Worm (Caenorhabditis elegans) whole organism, midembryonic: ENCODE results near the gene C46A5.6.

ENCODE experiments used
- T22C8.4 ChIP-seq: fragments of 200-800 bp; sonication (Bioruptor generic); IDR thresholded peaks from 2 replicates; pipeline ENCODE4 v1.3.6; 2022; ENCODE audit warnings: missing genetic modification characterization, missing compliant biosample characterization
- cog-1 ChIP-seq: sonication (generic microtip); optimal IDR thresholded peaks from 2 replicates; lab custom pipeline; 2016; ENCODE audit warnings: missing genetic modification characterization, missing compliant biosample characterization
- flt-1 ChIP-seq: fragments of 200-800 bp; sonication (Bioruptor generic); IDR thresholded peaks from 2 replicates; pipeline ENCODE4 v1.3.6; 2022; ENCODE audit warnings: missing genetic modification characterization, missing compliant biosample characterization
- klf-2 ChIP-seq: fragments of 200-800 bp; sonication (Bioruptor generic); conservative IDR thresholded peaks from 2 replicates; pipeline ENCODE4 v1.3.6; 2022; ENCODE audit warnings: missing genetic modification reagents, missing genetic modification characterization, missing compliant biosample characterization
- med-1 ChIP-seq: sonication (generic microtip); optimal IDR thresholded peaks from 2 replicates; lab custom pipeline; 2017; ENCODE audit warnings: missing genetic modification characterization, mild to moderate bottlenecking, missing compliant biosample characterization, antibody characterized with exemption, missing genetic modification reagents; ENCODE audit not compliant: insufficient read depth
- ref-1 ChIP-seq: fragments of 200-800 bp; sonication (Bioruptor generic); conservative IDR thresholded peaks from 2 replicates; pipeline ENCODE4 v1.3.6; 2022; ENCODE audit warnings: missing genetic modification reagents, missing genetic modification characterization, missing compliant biosample characterization
- tab-1 ChIP-seq: fragments of 200-800 bp; sonication (Bioruptor generic); IDR thresholded peaks from 2 replicates; pipeline ENCODE4 v1.3.6; 2022; ENCODE audit warnings: missing genetic modification characterization, missing compliant biosample characterization
- ztf-23 ChIP-seq: fragments of 200-800 bp; sonication (Bioruptor generic); IDR thresholded peaks from 2 replicates; pipeline ENCODE4 v1.3.6; 2022; ENCODE audit warnings: missing genetic modification reagents, missing genetic modification characterization, missing compliant biosample characterization
- ztf-29 ChIP-seq: fragments of 200-800 bp; sonication (Bioruptor generic); IDR thresholded peaks from 2 replicates; pipeline ENCODE4 v1.3.6; 2022; ENCODE audit warnings: missing genetic modification reagents, missing genetic modification characterization, missing compliant biosample characterization

The C46A5.6 gene

DNA sequence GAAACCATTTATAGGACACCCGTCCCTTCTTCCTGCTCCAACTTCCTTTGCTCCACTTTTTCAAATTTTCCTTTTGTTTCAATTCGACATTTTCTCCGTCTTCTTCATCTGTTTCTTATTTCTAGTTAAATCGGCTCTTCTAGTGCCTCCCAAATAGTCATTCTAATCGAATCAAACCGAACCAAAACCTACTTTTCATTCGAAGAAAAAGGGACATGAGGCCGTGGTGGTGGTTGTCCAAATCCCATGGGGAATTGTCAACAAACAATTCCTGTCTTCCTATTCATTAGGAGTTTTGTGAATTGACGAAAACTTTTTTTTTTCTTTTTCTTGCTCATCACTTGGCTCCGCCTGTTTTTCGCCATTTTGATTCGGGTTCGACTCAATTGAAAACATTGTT, 27.0 kb downstream of the C46A5.6 start:
- TF ChIP-seq med-1 (no peak), tab-1 (no peak), cog-1 (tag; lab: Kevin White, UChicago) (no peak), T22C8.4 (no peak), klf-2 (GFP tag; lab: Robert Waterston, UW) (no peak), ztf-23 (GFP tag; lab: Robert Waterston, UW) (no peak), flt-1 (GFP tag; lab: Robert Waterston, UW) (no peak), ref-1 (no peak), ztf-29 (GFP tag; lab: Robert Waterston, UW) (no peak)

DNA sequence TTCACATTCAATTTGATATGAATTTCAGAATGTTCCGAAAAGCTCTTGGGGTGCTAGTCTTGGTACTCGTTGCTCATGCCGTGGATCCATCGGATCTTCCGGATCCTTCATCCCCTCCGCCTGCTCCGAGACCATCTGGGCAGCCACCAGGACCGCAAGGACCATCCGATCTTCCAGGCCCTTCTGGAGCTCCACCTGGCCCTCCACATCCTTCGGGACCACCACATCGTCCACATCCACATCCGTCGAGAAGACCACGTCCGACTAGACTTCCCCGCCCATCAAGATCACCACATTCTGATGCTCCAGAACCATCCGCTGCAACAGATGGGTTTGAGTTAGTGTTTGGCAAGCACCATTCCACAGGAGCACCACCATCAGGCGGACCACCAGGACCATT, 29.0 kb downstream of the C46A5.6 start, which contains the start of gene clx-1:
Gene clx-1, plus strand, starts transcription at position 30 of the 400 bp plus-strand sequence.
- TF ChIP-seq cog-1 (tag; lab: Kevin White, UChicago) (no peak), tab-1 (no peak), ztf-23 (GFP tag; lab: Robert Waterston, UW) (no peak), klf-2 (GFP tag; lab: Robert Waterston, UW) (no peak), med-1 (no peak), ref-1 (no peak), flt-1 (GFP tag; lab: Robert Waterston, UW) (no peak), T22C8.4 (no peak), ztf-29 (GFP tag; lab: Robert Waterston, UW) (no peak)

DNA sequence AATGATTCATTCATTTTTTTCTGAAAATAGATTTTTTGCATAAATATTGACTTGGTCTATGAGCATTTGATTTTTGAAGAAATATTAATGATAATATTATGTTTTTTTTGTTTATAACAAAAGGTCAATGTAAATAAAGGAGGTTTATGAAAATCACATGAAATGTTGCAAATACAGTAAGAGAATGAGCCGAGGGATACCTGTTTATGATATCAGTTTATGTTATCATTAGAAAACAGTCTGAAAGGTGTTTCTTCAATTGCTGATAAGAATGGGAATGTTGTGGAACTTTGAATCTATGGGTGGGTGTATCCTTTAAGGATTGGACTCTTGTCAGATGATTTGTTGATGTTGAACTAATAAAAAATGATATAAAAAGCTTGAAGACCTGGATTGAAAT, 29.5 kb downstream of the C46A5.6 start:
- TF ChIP-seq ref-1: no peak
- no peak for TF ChIP-seq flt-1 (GFP tag; lab: Robert Waterston, UW)
- no peak for TF ChIP-seq ztf-29 (GFP tag; lab: Robert Waterston, UW)
- no peak for TF ChIP-seq klf-2 (GFP tag; lab: Robert Waterston, UW)
- no peak for TF ChIP-seq med-1

- no peak for TF ChIP-seq med-1
- TF ChIP-seq ztf-29 (GFP tag; lab: Robert Waterston, UW): no peak
- TF ChIP-seq ref-1: no peak
- TF ChIP-seq tab-1: no peak
- no peak for TF ChIP-seq flt-1 (GFP tag; lab: Robert Waterston, UW)
- no peak for TF ChIP-seq cog-1 (tag; lab: Kevin White, UChicago)
- TF ChIP-seq klf-2 (GFP tag; lab: Robert Waterston, UW): no peak
- no peak for TF ChIP-seq T22C8.4
- no peak for TF ChIP-seq ztf-23 (GFP tag; lab: Robert Waterston, UW)
These were observed 31.7 kb downstream of the C46A5.6 start, which contains the start of the genes C50F7.9 and C50F7.3 for ce11 chrIV:7731960-7732359. C50F7.9 (minus strand) TSS chrIV:7732060. C50F7.3 (plus strand) TSS chrIV:7732329.

DNA sequence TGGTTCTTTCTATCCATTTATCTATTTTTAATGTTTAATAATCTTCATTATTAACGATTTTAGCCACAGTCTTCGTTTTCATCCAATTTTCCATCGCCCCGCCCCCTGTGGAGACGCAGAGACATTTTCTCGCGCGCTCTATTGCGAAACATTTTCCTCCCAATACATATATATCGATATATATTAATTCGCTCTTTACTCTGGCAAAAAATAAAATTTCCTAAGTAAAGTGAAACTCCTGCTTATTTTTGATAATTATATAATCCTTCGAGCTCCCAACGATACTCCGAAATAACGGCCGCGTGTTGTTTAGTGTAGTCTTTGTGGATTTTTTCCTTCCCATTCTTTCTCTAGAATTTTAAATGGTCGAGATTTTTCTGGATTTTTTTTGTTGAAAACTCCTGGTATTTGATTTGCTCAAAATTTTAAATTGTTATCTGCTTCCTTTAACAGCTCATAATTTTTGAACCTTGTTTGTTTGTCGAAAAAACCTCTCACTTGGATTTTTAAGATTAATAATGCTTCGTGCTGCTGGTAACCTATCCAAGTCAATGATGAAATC, 35.2 kb downstream of the C46A5.6 start, which contains the start of gene sucg-1:
Gene sucg-1, plus strand, starts transcription at position 512 of the 562 bp plus-strand sequence.
- TF ChIP-seq T22C8.4 (no peak), klf-2 (GFP tag; lab: Robert Waterston, UW) (no peak), ztf-23 (GFP tag; lab: Robert Waterston, UW) (no peak), ztf-29 (GFP tag; lab: Robert Waterston, UW) (no peak), ref-1 (no peak), med-1 (no peak), tab-1 (no peak), flt-1 (GFP tag; lab: Robert Waterston, UW) (no peak), cog-1 (tag; lab: Kevin White, UChicago) (no peak)

ce11 chrIV:7727258-7727657, 36.4 kb downstream of the C46A5.6 start:
- TF ChIP-seq cog-1 (tag; lab: Kevin White, UChicago) (no peak), ztf-23 (GFP tag; lab: Robert Waterston, UW) (no peak), flt-1 (GFP tag; lab: Robert Waterston, UW) (no peak), ref-1 (no peak), ztf-29 (GFP tag; lab: Robert Waterston, UW) (no peak), T22C8.4 (no peak), med-1 (no peak), tab-1 (no peak), klf-2 (GFP tag; lab: Robert Waterston, UW) (no peak)

- no peak for TF ChIP-seq cog-1 (tag; lab: Kevin White, UChicago)
- no peak for TF ChIP-seq T22C8.4
- no peak for TF ChIP-seq med-1
- TF ChIP-seq ref-1: no peak
- no peak for TF ChIP-seq flt-1 (GFP tag; lab: Robert Waterston, UW)
- TF ChIP-seq klf-2 (GFP tag; lab: Robert Waterston, UW): no peak
- no peak for TF ChIP-seq tab-1
- no peak for TF ChIP-seq ztf-23 (GFP tag; lab: Robert Waterston, UW)
- TF ChIP-seq ztf-29 (GFP tag; lab: Robert Waterston, UW): no peak
These were observed 37.3 kb downstream of the C46A5.6 start, which contains the start of gene C50F7.5 for ce11 chrIV:7726325-7726724. C50F7.5 (plus strand) TSS chrIV:7726719.

ce11 chrIV:7724912-7725311, 38.7 kb downstream of the C46A5.6 start:
- TF ChIP-seq T22C8.4: no peak
- no peak for TF ChIP-seq ref-1
- no peak for TF ChIP-seq ztf-29 (GFP tag; lab: Robert Waterston, UW)
- TF ChIP-seq klf-2 (GFP tag; lab: Robert Waterston, UW): no peak
- no peak for TF ChIP-seq flt-1 (GFP tag; lab: Robert Waterston, UW)

DNA sequence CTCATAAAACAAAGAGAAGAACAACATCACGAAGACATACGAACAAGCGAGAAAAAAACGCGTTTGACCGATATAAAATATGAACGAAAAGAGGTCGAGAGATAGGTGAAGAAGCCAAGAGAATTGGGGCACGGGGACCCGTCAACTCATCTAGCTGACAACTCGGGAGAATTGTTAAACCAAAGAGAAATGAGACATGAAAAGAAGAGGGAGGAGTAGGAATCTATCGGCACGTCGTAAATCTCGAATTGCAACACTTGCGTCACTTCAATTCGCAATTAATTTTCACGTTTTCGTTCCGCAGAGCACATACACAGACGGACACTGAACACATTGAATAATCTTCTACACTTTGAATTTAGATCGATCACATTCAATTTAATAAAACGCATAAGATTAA, 40.1 kb downstream of the C46A5.6 start:
- TF ChIP-seq flt-1 (GFP tag; lab: Robert Waterston, UW) (no peak), cog-1 (tag; lab: Kevin White, UChicago) (no peak), tab-1 (no peak), med-1 (no peak), ztf-23 (GFP tag; lab: Robert Waterston, UW) (no peak), ztf-29 (GFP tag; lab: Robert Waterston, UW) (no peak), T22C8.4 (no peak), klf-2 (GFP tag; lab: Robert Waterston, UW) (no peak), ref-1 (no peak)

DNA sequence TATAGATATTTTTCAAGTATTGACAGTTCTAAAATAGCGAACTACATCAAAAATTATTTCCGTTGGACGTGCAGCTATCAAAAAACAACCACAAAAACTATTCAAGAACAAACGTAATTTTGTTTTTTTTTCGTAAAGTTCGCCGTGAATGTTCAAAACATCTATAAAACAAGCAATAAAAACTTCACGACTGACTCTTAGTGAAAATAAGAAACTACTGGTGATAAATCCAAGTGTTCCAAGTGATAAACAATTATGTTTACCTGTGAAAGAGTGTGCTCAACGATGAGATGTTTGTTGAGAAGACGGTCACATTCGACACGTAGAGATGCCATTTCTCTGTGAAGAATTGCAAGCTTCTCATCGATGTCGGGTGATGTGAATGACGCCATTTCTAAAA, 40.8 kb downstream of the C46A5.6 start, which contains the start of gene C50F7.6:
Gene C50F7.6, minus strand, starts transcription at position 394 of the 400 bp plus-strand sequence.
- TF ChIP-seq T22C8.4 (no peak), med-1 (no peak), cog-1 (tag; lab: Kevin White, UChicago) (no peak), ztf-29 (GFP tag; lab: Robert Waterston, UW) (no peak), ref-1 (no peak), flt-1 (GFP tag; lab: Robert Waterston, UW) (no peak), tab-1 (no peak)
